Worm (Caenorhabditis elegans) whole organism, late embryonic: ENCODE data around the gene toca-2.

Experiments
- C08G9.2 ChIP-seq: sonication (generic microtip); optimal IDR thresholded peaks from 2 replicates; lab custom pipeline; 2016; ENCODE audit warnings: mild to moderate bottlenecking, missing genetic modification characterization, moderate library complexity, missing compliant biosample characterization
- Y22D7AL.16 ChIP-seq: sonication (generic microtip); optimal IDR thresholded peaks from 2 replicates; lab custom pipeline; 2016; ENCODE audit warnings: missing genetic modification characterization, missing compliant biosample characterization
- elt-2 ChIP-seq: sonication (generic microtip); optimal IDR thresholded peaks from 2 replicates; lab custom pipeline; 2016; ENCODE audit warnings: missing genetic modification reagents, missing genetic modification characterization, missing compliant biosample characterization
- pqm-1 ChIP-seq: sonication (generic microtip); optimal IDR thresholded peaks from 2 replicates; lab custom pipeline; 2016; ENCODE audit warnings: missing genetic modification characterization, missing compliant biosample characterization

DNA sequence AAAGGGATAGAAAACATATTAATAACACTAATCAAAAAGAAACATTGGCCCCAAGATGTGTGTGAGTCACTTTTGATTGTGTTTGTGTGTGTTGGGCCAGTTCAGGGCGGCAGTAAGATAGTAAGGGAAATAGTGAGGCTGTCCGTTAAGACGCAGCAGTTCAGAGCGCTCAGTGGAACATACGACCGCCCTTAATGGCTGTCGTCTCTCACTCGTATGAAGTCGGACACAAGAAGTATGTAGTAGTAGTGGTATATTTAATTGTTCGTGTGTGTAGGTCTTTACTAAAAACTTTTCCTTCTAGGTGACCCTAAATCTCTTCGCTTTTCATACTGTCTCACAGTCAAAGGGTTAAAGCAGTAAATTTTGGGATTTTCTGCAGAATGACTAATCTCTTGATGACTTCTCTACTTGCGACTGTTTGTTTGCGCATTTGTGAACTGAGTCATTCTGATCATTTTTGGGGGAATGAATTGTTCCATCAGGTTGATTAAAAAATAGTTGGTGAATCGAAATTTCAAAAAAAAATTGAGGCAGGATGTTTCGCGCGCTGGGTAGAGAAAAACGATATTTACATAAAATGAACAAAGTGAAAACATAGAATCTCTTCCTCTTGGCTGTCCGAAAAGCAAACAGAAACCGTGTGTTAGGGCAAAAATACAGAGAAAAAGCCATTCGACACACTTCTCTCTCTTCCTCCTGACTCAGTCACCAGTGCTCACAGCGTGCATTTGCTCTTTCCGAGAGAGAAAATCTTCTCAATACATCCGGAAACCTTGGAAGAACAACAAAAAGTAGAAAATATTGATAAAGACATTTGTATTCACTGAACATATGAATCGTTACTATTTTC is 7.8 kb downstream of the toca-2 start:
- TF ChIP-seq pqm-1 (tag; lab: Kevin White, UChicago) (no peak), elt-2 (tag; lab: Kevin White, UChicago) (no peak), Y22D7AL.16 (tag; lab: Kevin White, UChicago) (no peak), C08G9.2 (tag; lab: Kevin White, UChicago) (no peak)
